Fruit fly (Drosophila melanogaster) whole organism, wandering third instar larva: ENCODE measurements around the gene CG14024.

Experiments
- CG9705 ChIP-seq: fragments of 200-800 bp; sonication (Bioruptor generic); optimal IDR thresholded peaks from 2 replicates; lab custom pipeline; 2018; ENCODE audit warnings: missing biosample characterization, mild to moderate bottlenecking, missing genetic modification characterization
- CrebA ChIP-seq: fragments of 200-800 bp; sonication (Bioruptor generic); optimal IDR thresholded peaks from 2 replicates; lab custom pipeline; 2016; ENCODE audit warnings: missing biosample characterization, mild to moderate bottlenecking, missing genetic modification characterization, borderline replicate concordance
- Hnf4 ChIP-seq: fragments of 200-800 bp; sonication (Bioruptor generic); optimal IDR thresholded peaks from 2 replicates; lab custom pipeline; 2016; ENCODE audit warnings: missing biosample characterization, mild to moderate bottlenecking, missing genetic modification characterization
- Hr83 ChIP-seq: fragments of 200-300 bp; sonication (Bioruptor generic); optimal IDR thresholded peaks from 2 replicates; lab custom pipeline; 2016; ENCODE audit warnings: missing biosample characterization, mild to moderate bottlenecking, missing genetic modification characterization, moderate library complexity; ENCODE audit not compliant: poor library complexity, severe bottlenecking
- Myc ChIP-seq: fragments of >200 bp; optimal IDR thresholded peaks from 2 replicates; lab custom pipeline; 2017
- OdsH ChIP-seq: fragments of 200-800 bp; sonication (Bioruptor generic); optimal IDR thresholded peaks from 2 replicates; lab custom pipeline; 2016; ENCODE audit warnings: missing biosample characterization, mild to moderate bottlenecking, missing genetic modification characterization
- br ChIP-seq: fragments of 200-800 bp; sonication (Bioruptor generic); optimal IDR thresholded peaks from 2 replicates; lab custom pipeline; 2016; ENCODE audit warnings: missing biosample characterization, missing genetic modification characterization
- dl ChIP-seq, 2 experiments: fragments of 175-275, 200-275 bp in 1 of 2; fragments of 200-275 bp in 1 of 2; sonication (Bioruptor generic); optimal IDR thresholded peaks; lab custom pipeline; 2018; ENCODE audit warnings: mild to moderate bottlenecking in 2 of 2, missing biosample characterization in 2 of 2, missing genetic modification characterization in 2 of 2, moderate library complexity in 2 of 2; ENCODE audit not compliant: partially characterized antibody in 2 of 2, insufficient read depth in 1 of 2
- ey ChIP-seq: fragments of 200-800 bp; sonication (Bioruptor generic); optimal IDR thresholded peaks from 2 replicates; lab custom pipeline; 2016; ENCODE audit warnings: missing biosample characterization, missing genetic modification characterization
- jim ChIP-seq: fragments of 175-275, 200-325 bp; sonication (Bioruptor generic); optimal IDR thresholded peaks from 2 replicates; lab custom pipeline; 2016; ENCODE audit warnings: missing biosample characterization, mild to moderate bottlenecking, missing genetic modification characterization
- pan ChIP-seq: fragments of >200 bp; optimal IDR thresholded peaks from 2 replicates; lab custom pipeline; 2017
- rgr ChIP-seq: fragments of 200-800 bp; sonication (Bioruptor generic); optimal IDR thresholded peaks from 3 replicates; lab custom pipeline; 2016; ENCODE audit warnings: missing biosample characterization, mild to moderate bottlenecking, missing genetic modification characterization

dm6 chr2L:5270215-5271071, 44.3 kb downstream of the CG14024 start:
- no peak for TF ChIP-seq CG9705 (GFP tag; lab: Kevin White, UChicago)
- TF ChIP-seq Hnf4 (GFP tag; lab: Kevin White, UChicago): no peak
- TF ChIP-seq ey: no peak
- TF ChIP-seq br (GFP tag; lab: Kevin White, UChicago): no peak
- peak; percentile 82 for TF ChIP-seq Myc (lab: Kevin White, UChicago)
- TF ChIP-seq Hr83: no peak
- no peak for TF ChIP-seq pan (lab: Kevin White, UChicago)
- TF ChIP-seq OdsH (GFP tag; lab: Kevin White, UChicago): no peak
- TF ChIP-seq jim: no peak
- TF ChIP-seq rgr (GFP tag; lab: Kevin White, UChicago): no peak
- no peak for TF ChIP-seq dl (GFP tag; optimal IDR thresholded peaks at IDR 0.05; lab: Kevin White, UChicago; ENCODE audit: insufficient read depth in 1 of 2, partially characterized antibody in 2 of 2)
- TF ChIP-seq CrebA: no peak
